Worm (Caenorhabditis elegans): ENCODE measurements around the gene sri-72.

DNA sequence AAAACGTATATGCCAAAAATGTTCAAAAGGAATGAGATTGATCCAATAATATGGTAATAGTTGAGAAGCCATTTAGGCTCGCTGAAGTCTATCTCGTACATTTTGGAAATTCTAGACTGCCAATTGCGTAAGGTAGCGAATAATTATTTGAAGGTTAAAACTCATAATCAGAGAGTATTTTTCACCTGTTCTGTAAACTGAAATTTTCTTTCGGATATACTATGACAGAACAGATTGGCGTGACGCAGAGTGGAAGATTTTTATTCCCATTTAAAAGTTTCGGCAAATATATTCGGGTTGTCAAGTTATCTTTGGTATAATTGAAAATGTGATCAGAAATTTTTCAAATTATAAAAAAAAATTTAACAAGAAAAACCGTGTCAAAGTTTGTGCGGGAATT is at the start of gene sri-72:
- TF ChIP-seq elt-1 (tag; optimal IDR thresholded peaks at IDR 0.05; ENCODE audit: borderline replicate concordance, insufficient read depth), result no peak
- no peak for TF ChIP-seq nhr-28 (tag; optimal IDR thresholded peaks at IDR 0.05)
- TF ChIP-seq nhr-76 (tag; optimal IDR thresholded peaks at IDR 0.05), result no peak
